Fruit fly (Drosophila melanogaster) whole organism, prepupa: ENCODE data around the gene CecB.

Experiments used
- Blimp-1 ChIP-seq: fragments of 200-800 bp; sonication (Bioruptor generic); optimal IDR thresholded peaks from 3 replicates; lab custom pipeline; 2017; ENCODE audit warnings: missing biosample characterization, missing genetic modification characterization, mild to moderate bottlenecking, moderate library complexity, missing genetic modification reagents
- CG6854 ChIP-seq: fragments of 200-800 bp; sonication (Bioruptor generic); optimal IDR thresholded peaks from 2 replicates; lab custom pipeline; 2017; ENCODE audit warnings: missing biosample characterization, mild to moderate bottlenecking, missing genetic modification characterization
- CG7368 ChIP-seq: fragments of 200-800 bp; sonication (Bioruptor generic); optimal IDR thresholded peaks from 3 replicates; lab custom pipeline; 2016; ENCODE audit warnings: missing biosample characterization, missing genetic modification characterization
- OdsH ChIP-seq: fragments of 200-800 bp; sonication (Bioruptor generic); optimal IDR thresholded peaks from 3 replicates; lab custom pipeline; 2016; ENCODE audit warnings: missing biosample characterization, missing genetic modification characterization
- dac ChIP-seq: fragments of 200-800 bp; sonication (Bioruptor generic); optimal IDR thresholded peaks from 2 replicates; lab custom pipeline; 2017; ENCODE audit warnings: missing biosample characterization, mild to moderate bottlenecking, missing genetic modification characterization
- esn ChIP-seq: fragments of 200-800 bp; sonication (Bioruptor generic); optimal IDR thresholded peaks from 2 replicates; lab custom pipeline; 2016; ENCODE audit warnings: missing biosample characterization, mild to moderate bottlenecking, missing genetic modification characterization, moderate library complexity
- fd59A ChIP-seq: fragments of 200-800 bp; sonication (Bioruptor generic); optimal IDR thresholded peaks from 2 replicates; lab custom pipeline; 2017; ENCODE audit warnings: missing biosample characterization, mild to moderate bottlenecking, missing genetic modification characterization, missing genetic modification reagents
- spab ChIP-seq: fragments of 200-800 bp; sonication (Bioruptor generic); optimal IDR thresholded peaks from 2 replicates; lab custom pipeline; 2017; ENCODE audit warnings: missing biosample characterization, mild to moderate bottlenecking, missing genetic modification characterization, missing genetic modification reagents
- ss ChIP-seq, 2 experiments: fragments of 200-800 bp; sonication (Bioruptor generic); optimal IDR thresholded peaks; 2 replicates in 1 of 2; 3 replicates in 1 of 2; lab custom pipeline; 2017 to 2018; ENCODE audit warnings: mild to moderate bottlenecking in 2 of 2, missing biosample characterization in 2 of 2, missing genetic modification characterization in 2 of 2, moderate library complexity in 1 of 2

DNA sequence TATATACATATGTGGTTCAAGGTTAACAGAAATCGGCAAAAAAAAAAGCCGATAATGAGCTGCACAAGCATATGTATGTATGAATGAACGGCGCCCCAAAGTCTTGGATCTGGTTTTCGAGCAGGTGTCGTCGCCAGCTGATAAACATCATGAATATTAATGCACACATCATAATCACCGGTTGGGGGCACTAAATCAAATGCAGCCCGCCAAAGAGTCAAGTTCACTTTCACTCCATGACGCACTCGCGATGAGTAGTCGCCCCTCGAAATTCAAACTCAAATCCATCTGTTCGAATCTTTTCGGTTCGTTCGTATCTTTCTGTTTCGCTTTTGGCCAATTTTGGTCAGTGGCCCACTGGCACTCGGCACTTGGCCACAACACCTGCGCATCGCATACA is 26.6 kb upstream of the CecB start:
- no peak for TF ChIP-seq OdsH (GFP tag; lab: Kevin White, UChicago)
- no peak for TF ChIP-seq dac (GFP tag; lab: Kevin White, UChicago)
- no peak for TF ChIP-seq esn
- no peak for TF ChIP-seq CG6854 (GFP tag; lab: Kevin White, UChicago)
- TF ChIP-seq ss (GFP tag; optimal IDR thresholded peaks at IDR 0.05; lab: Kevin White, UChicago), result no peak
- peak; percentile 69 for TF ChIP-seq Blimp-1 (GFP tag; lab: Kevin White, UChicago)
- TF ChIP-seq CG7368, result no peak
- no peak for TF ChIP-seq spab
- TF ChIP-seq fd59A (GFP tag; lab: Kevin White, UChicago), result no peak
